Fruit fly (Drosophila melanogaster): ENCODE data around the gene rhea.

The rhea gene

DNA sequence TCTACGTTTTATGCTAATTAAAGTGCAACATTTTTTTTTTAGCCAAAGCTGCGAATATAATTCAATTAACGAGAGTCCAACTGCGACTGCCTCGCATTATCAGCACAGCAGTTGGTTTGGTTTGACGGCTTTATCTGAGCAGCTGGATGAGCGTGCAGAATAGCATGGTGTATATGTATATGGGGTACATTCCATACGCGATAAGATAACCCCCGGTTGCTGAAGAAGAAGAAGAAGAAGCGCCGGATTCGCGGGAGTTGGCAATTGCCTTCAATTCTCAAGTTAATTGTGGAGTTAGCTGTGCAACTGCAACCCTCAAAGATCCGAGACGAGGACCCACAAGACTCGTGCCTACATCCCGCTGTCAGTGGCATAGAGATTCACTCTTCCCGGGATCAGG lies 672 bp downstream of the rhea start:
- peak; percentile 3 for TF ChIP-seq h (GFP tag; optimal IDR thresholded peaks at IDR 0.05)
- TF ChIP-seq dmrt93B (GFP tag; optimal IDR thresholded peaks at IDR 0.05) = no peak
- TF ChIP-seq Rel (GFP tag; optimal IDR thresholded peaks at IDR 0.05) = no peak
- TF ChIP-seq Rel (tag; optimal IDR thresholded peaks at IDR 0.05) = peak; percentile 45

DNA sequence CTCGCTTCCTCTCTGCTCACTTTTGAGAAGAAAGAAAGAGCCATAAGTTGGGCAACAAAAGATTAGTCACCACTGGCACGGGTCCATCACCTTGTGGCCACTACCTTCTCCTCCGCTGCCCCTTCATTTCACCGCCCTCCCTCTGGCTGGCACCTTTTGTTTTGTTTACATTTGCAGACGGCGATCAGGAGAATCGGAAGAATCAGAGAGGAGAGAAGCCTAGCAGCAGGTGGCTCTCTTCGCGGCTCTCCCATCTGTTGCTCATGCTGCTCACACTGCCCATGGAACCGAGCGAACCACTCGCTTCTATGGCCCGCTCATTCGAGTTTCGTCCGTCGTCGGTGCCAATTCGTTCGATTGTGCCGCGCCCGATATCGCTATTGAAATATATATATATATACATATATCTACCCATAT lies 1.6 kb downstream of the rhea start:
- TF ChIP-seq Vsx2 (GFP tag; optimal IDR thresholded peaks at IDR 0.05; ENCODE audit: partially characterized antibody) (peak; percentile 91), dmrt93B (GFP tag; optimal IDR thresholded peaks at IDR 0.05) (no peak), sage (GFP tag; optimal IDR thresholded peaks at IDR 0.05) (peak; percentile 41), Hr78 (GFP tag; optimal IDR thresholded peaks at IDR 0.05) (no peak), GATAd (GFP tag; optimal IDR thresholded peaks at IDR 0.05) (no peak), Dfd (GFP tag; optimal IDR thresholded peaks at IDR 0.05) (no peak), usp (GFP tag; optimal IDR thresholded peaks at IDR 0.05) (no peak), Dif (GFP tag; optimal IDR thresholded peaks at IDR 0.05; ENCODE audit: partially characterized antibody) (peak; percentile 99), sv (GFP tag; optimal IDR thresholded peaks at IDR 0.05) (no peak), OdsH (GFP tag; optimal IDR thresholded peaks at IDR 0.05) (no peak), h (GFP tag; optimal IDR thresholded peaks at IDR 0.05) (peak; percentile 71), CG9705 (GFP tag; optimal IDR thresholded peaks at IDR 0.05) (no peak), jim (GFP tag; optimal IDR thresholded peaks at IDR 0.05) (peak; percentile 47), Sp1 (GFP tag; optimal IDR thresholded peaks at IDR 0.05) (peak; percentile 48), pan (optimal IDR thresholded peaks at IDR 0.05) (no peak), Myc (optimal IDR thresholded peaks at IDR 0.05) (no peak), Jra (GFP tag; optimal IDR thresholded peaks at IDR 0.05) (peak; percentile 79), Abd-B (GFP tag; optimal IDR thresholded peaks at IDR 0.05) (no peak), N (GFP tag; optimal IDR thresholded peaks at IDR 0.05) (no peak), dl (GFP tag; optimal IDR thresholded peaks at IDR 0.05; ENCODE audit: insufficient read depth in 1 of 2, partially characterized antibody in 2 of 2) (peak; percentile 98 to 99), Mio (GFP tag; optimal IDR thresholded peaks at IDR 0.05) (no peak), psq (GFP tag; optimal IDR thresholded peaks at IDR 0.05) (peak; percentile 81), Rel (GFP tag; optimal IDR thresholded peaks at IDR 0.05) (peak; percentile 62), Rel (tag; optimal IDR thresholded peaks at IDR 0.05) (peak; percentile 28), br (GFP tag; optimal IDR thresholded peaks at IDR 0.05) (peak; percentile 57), lola (GFP tag; optimal IDR thresholded peaks at IDR 0.05) (no peak), brk (GFP tag; optimal IDR thresholded peaks at IDR 0.05) (no peak), foxo (GFP tag; optimal IDR thresholded peaks at IDR 0.05) (peak in 1 of 2 experiments; percentile 25), CrebA (GFP tag; optimal IDR thresholded peaks at IDR 0.05; ENCODE audit: borderline replicate concordance) (peak; percentile 48), dsf (GFP tag; optimal IDR thresholded peaks at IDR 0.05; ENCODE audit: borderline replicate concordance) (no peak), Hnf4 (GFP tag; optimal IDR thresholded peaks at IDR 0.05) (no peak), woc (GFP tag; optimal IDR thresholded peaks at IDR 0.05) (no peak), ey (GFP tag; optimal IDR thresholded peaks at IDR 0.05) (no peak), tai (GFP tag; optimal IDR thresholded peaks at IDR 0.05) (peak; percentile 4), CG32264 (GFP tag; optimal IDR thresholded peaks at IDR 0.05) (peak; percentile 41), rgr (GFP tag; optimal IDR thresholded peaks at IDR 0.05) (peak; percentile 49), fru (GFP tag; optimal IDR thresholded peaks at IDR 0.05) (peak; percentile 47), HLH106 (tag; optimal IDR thresholded peaks at IDR 0.05) (no peak), Hr83 (GFP tag; optimal IDR thresholded peaks at IDR 0.05; ENCODE audit: poor library complexity, severe bottlenecking) (peak; percentile 66)

DNA sequence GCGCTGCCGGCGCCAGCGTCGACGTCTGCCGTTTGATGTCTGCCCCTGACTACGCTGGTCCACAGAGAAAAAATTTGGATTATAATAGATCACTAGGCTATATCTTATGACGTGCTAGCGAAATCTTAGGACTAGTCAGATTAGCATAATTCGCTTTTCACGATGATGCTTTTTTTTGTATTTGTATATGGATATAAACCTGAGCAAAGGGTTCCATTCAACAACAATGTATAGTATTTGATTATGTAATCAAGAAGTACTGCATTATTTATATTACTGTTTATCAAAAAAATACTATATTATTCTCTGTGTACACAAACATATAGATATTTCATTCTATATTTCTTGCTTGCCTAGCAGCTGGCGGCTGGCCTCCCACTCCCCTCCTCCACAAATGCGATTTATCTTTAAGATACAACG lies 2.3 kb downstream of the rhea start:
- no peak for TF ChIP-seq woc (GFP tag; optimal IDR thresholded peaks at IDR 0.05)
- TF ChIP-seq jim (GFP tag; optimal IDR thresholded peaks at IDR 0.05) = no peak
- TF ChIP-seq Vsx2 (GFP tag; optimal IDR thresholded peaks at IDR 0.05; ENCODE audit: partially characterized antibody) = no peak
- TF ChIP-seq dl (GFP tag; optimal IDR thresholded peaks at IDR 0.05; ENCODE audit: insufficient read depth in 1 of 2, partially characterized antibody in 2 of 2) = no peak
- TF ChIP-seq CG32264 (GFP tag; optimal IDR thresholded peaks at IDR 0.05) = no peak
- no peak for TF ChIP-seq Myc (optimal IDR thresholded peaks at IDR 0.05)
- no peak for TF ChIP-seq usp (GFP tag; optimal IDR thresholded peaks at IDR 0.05)
- no peak for TF ChIP-seq Jra (GFP tag; optimal IDR thresholded peaks at IDR 0.05)
- TF ChIP-seq psq (GFP tag; optimal IDR thresholded peaks at IDR 0.05) = peak; percentile 2
- no peak for TF ChIP-seq Abd-B (GFP tag; optimal IDR thresholded peaks at IDR 0.05)
- no peak for TF ChIP-seq Hr83 (GFP tag; optimal IDR thresholded peaks at IDR 0.05; ENCODE audit: poor library complexity, severe bottlenecking)
- TF ChIP-seq CG9705 (GFP tag; optimal IDR thresholded peaks at IDR 0.05) = no peak
- TF ChIP-seq GATAd (GFP tag; optimal IDR thresholded peaks at IDR 0.05) = no peak
- TF ChIP-seq Mio (GFP tag; optimal IDR thresholded peaks at IDR 0.05) = no peak
- peak; percentile 12 for TF ChIP-seq dmrt93B (GFP tag; optimal IDR thresholded peaks at IDR 0.05)
- TF ChIP-seq Sp1 (GFP tag; optimal IDR thresholded peaks at IDR 0.05) = no peak
- peak; percentile 38 for TF ChIP-seq rgr (GFP tag; optimal IDR thresholded peaks at IDR 0.05)
- no peak for TF ChIP-seq brk (GFP tag; optimal IDR thresholded peaks at IDR 0.05)
- no peak for TF ChIP-seq br (GFP tag; optimal IDR thresholded peaks at IDR 0.05)
- peak in 1 of 2 experiments; percentile 53 for TF ChIP-seq foxo (GFP tag; optimal IDR thresholded peaks at IDR 0.05)
- TF ChIP-seq h (GFP tag; optimal IDR thresholded peaks at IDR 0.05) = peak; percentile 41
- TF ChIP-seq Dif (GFP tag; optimal IDR thresholded peaks at IDR 0.05; ENCODE audit: partially characterized antibody) = no peak
- peak; percentile 35 for TF ChIP-seq ey (GFP tag; optimal IDR thresholded peaks at IDR 0.05)
- peak; percentile 83 for TF ChIP-seq sv (GFP tag; optimal IDR thresholded peaks at IDR 0.05)
- TF ChIP-seq Dfd (GFP tag; optimal IDR thresholded peaks at IDR 0.05) = no peak
- TF ChIP-seq fru (GFP tag; optimal IDR thresholded peaks at IDR 0.05) = peak; percentile 5
- TF ChIP-seq tai (GFP tag; optimal IDR thresholded peaks at IDR 0.05) = no peak
- TF ChIP-seq Hr78 (GFP tag; optimal IDR thresholded peaks at IDR 0.05) = no peak
- TF ChIP-seq N (GFP tag; optimal IDR thresholded peaks at IDR 0.05) = no peak
- TF ChIP-seq lola (GFP tag; optimal IDR thresholded peaks at IDR 0.05) = no peak
- TF ChIP-seq sage (GFP tag; optimal IDR thresholded peaks at IDR 0.05) = no peak
- no peak for TF ChIP-seq Hnf4 (GFP tag; optimal IDR thresholded peaks at IDR 0.05)
- no peak for TF ChIP-seq CrebA (GFP tag; optimal IDR thresholded peaks at IDR 0.05; ENCODE audit: borderline replicate concordance)
- TF ChIP-seq pan (optimal IDR thresholded peaks at IDR 0.05) = no peak
- TF ChIP-seq dsf (GFP tag; optimal IDR thresholded peaks at IDR 0.05; ENCODE audit: borderline replicate concordance) = no peak
- peak; percentile 61 for TF ChIP-seq OdsH (GFP tag; optimal IDR thresholded peaks at IDR 0.05)
- TF ChIP-seq HLH106 (tag; optimal IDR thresholded peaks at IDR 0.05) = peak; percentile 39
- TF ChIP-seq Rel (GFP tag; optimal IDR thresholded peaks at IDR 0.05) = no peak
- TF ChIP-seq Rel (tag; optimal IDR thresholded peaks at IDR 0.05) = no peak
